Fruit fly (Drosophila melanogaster) S2 (cell line): Measurements from ENCODE around the gene CG4678.

Experiments
- CG8478 ChIP-seq: fragments of >200 bp; optimal IDR thresholded peaks from 2 replicates; lab custom pipeline; 2018
- CTCF ChIP-seq, 2 experiments: fragments of >200 bp; optimal IDR thresholded peaks; 2 replicates each; lab custom pipeline; 2018

dm6 chrX:16749324-16749723, 53.4 kb downstream of the CG4678 start:
- TF ChIP-seq CTCF (optimal IDR thresholded peaks at IDR 0.05; lab: Kevin White, UChicago) (no peak), CG8478 (lab: Kevin White, UChicago) (no peak)
